Fruit fly (Drosophila melanogaster): Measurements from ENCODE around the gene CG12985.

The CG12985 gene

DNA sequence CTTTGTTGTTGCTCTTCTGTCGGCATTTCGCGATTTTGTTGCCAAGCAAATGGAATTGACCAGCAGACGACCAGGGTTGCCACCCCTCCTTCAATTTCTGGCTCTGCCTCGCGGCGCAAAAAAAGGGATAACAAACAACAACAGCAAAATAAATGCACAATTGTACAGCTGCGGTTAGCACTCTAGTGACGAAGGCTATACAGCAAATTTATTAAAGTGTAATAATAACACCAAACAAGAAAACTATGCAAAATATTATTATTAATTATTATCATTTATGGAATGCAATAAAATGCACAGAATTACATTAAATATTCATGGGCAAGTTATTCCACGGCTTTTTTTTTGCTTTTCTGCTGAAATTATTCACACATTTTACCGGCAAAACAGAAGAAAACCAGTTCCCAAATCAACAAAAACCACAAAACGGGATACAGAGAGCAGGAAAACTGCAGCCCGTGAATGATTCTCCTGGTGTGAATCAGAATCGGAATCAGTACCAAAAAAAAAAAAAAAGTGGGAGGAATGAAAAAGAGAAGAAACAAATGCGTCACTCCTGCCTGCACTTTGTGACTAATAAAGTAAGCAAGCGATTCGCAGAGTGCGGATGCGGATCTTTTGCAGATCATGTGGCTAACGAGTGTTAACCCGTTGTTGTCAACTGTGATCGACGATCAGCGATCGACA, 4.2 kb upstream of the CG12985 start (continued):
- TF ChIP-seq Pdp1 (GFP tag; optimal IDR thresholded peaks at IDR 0.05): no peak
- no peak for TF ChIP-seq NFAT (GFP tag; IDR thresholded peaks at IDR 0.05)
- TF ChIP-seq Drgx (GFP tag; IDR thresholded peaks at IDR 0.05): peak; percentile 36; the same call in 1 of the 2 replicates
- TF ChIP-seq Neu2 (GFP tag; optimal IDR thresholded peaks at IDR 0.05; ENCODE audit: borderline replicate concordance): no peak
- no peak for TF ChIP-seq fd102C (GFP tag; optimal IDR thresholded peaks at IDR 0.05)
- peak; percentile 77 for TF ChIP-seq nom (GFP tag; optimal IDR thresholded peaks at IDR 0.05)
- TF ChIP-seq bcd (GFP tag; optimal IDR thresholded peaks at IDR 0.05): no peak
- no peak for TF ChIP-seq CG3995 (GFP tag; optimal IDR thresholded peaks at IDR 0.05)
- no peak for TF ChIP-seq sens-2 (GFP tag; IDR thresholded peaks at IDR 0.05)
- TF ChIP-seq pan (optimal IDR thresholded peaks at IDR 0.05): no peak
- no peak for TF ChIP-seq pan (GFP tag; optimal IDR thresholded peaks at IDR 0.05 in 1 of 2, IDR thresholded peaks at IDR 0.05 in 1 of 2)
- TF ChIP-seq row (GFP tag; IDR thresholded peaks at IDR 0.05): peak; percentile 11; the same call in 1 of the 3 replicates
- TF ChIP-seq GATAe (GFP tag; conservative IDR thresholded peaks at IDR 0.05): no peak
- TF ChIP-seq CG18599 (GFP tag; optimal IDR thresholded peaks at IDR 0.05): no peak

DNA sequence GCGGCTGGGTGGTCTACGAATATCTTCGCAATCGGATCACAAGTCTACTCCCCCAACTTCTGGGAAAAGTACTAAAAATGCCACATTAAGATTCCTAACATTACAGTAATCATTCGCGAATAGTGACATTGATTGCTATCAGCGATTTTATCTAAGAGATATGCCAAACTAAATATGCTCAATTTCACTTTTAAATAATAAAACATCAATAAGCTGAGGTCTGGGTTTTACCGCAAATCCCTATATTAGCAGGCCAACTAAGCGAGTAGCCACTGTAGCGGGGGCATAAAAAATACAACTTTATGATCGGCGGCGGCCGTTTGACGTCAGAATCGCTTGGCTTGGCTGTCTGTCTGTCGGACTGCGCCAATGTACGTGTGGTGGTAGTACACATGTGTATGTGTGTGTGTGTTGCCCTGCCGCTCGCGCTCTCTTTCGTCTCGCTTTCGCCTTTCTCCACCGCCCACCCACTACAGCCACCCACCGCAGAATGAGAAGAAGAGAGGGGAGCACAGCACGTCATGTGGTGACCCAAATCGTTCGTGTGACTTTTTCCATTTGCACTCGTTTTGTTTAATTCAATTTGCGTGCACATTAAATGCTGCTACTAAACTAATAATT, 3.1 kb upstream of the CG12985 start:
- TF ChIP-seq CG10274 (GFP tag; optimal IDR thresholded peaks at IDR 0.05): peak; percentile 77
- peak; percentile 69 for TF ChIP-seq Deaf1 (tag; optimal IDR thresholded peaks at IDR 0.05)
- TF ChIP-seq CG16779 (GFP tag; IDR thresholded peaks at IDR 0.05): peak; percentile 92
- peak; percentile 94 for TF ChIP-seq wdn (GFP tag; IDR thresholded peaks at IDR 0.05)
- TF ChIP-seq CG2678 (tag; optimal IDR thresholded peaks at IDR 0.05): peak; percentile 96
- TF ChIP-seq Dp (GFP tag; optimal IDR thresholded peaks at IDR 0.05): peak; percentile 14
- peak; percentile 81 for TF ChIP-seq CG1792 (GFP tag; optimal IDR thresholded peaks at IDR 0.05)
- peak; percentile 79 for TF ChIP-seq CG12104 (GFP tag; optimal IDR thresholded peaks at IDR 0.05)
- TF ChIP-seq CG9215 (GFP tag; IDR thresholded peaks at IDR 0.05): peak; percentile 94
- peak; percentile 92 for TF ChIP-seq CG7786 (GFP tag; optimal IDR thresholded peaks at IDR 0.05)
- TF ChIP-seq Meics (GFP tag; optimal IDR thresholded peaks at IDR 0.05): peak; percentile 92
- TF ChIP-seq pb (GFP tag; optimal IDR thresholded peaks at IDR 0.05): peak; percentile 88
- TF ChIP-seq MBD-R2 (GFP tag; IDR thresholded peaks at IDR 0.05): peak; percentile 85
- peak; percentile 82 for TF ChIP-seq dati (GFP tag; IDR thresholded peaks at IDR 0.05)
- TF ChIP-seq CG7556 (GFP tag; optimal IDR thresholded peaks at IDR 0.05): peak; percentile 92
- TF ChIP-seq Nf-YA (GFP tag; IDR thresholded peaks at IDR 0.05): peak; percentile 87
- peak; percentile 97 for TF ChIP-seq Dip3 (GFP tag; optimal IDR thresholded peaks at IDR 0.05)
- peak; percentile 93 for TF ChIP-seq Hsf (GFP tag; optimal IDR thresholded peaks at IDR 0.05)
- TF ChIP-seq crp (GFP tag; optimal IDR thresholded peaks at IDR 0.05): peak in 1 of 2 experiments; percentile 60
- TF ChIP-seq Sox102F (GFP tag; optimal IDR thresholded peaks at IDR 0.05): peak; percentile 97
- TF ChIP-seq CG1529 (GFP tag; optimal IDR thresholded peaks at IDR 0.05): peak; percentile 94
- peak; percentile 92 for TF ChIP-seq Ssrp (tag; optimal IDR thresholded peaks at IDR 0.05)
- TF ChIP-seq Mad (GFP tag; optimal IDR thresholded peaks at IDR 0.05): peak; percentile 95
- TF ChIP-seq Spps (tag; optimal IDR thresholded peaks at IDR 0.05): peak; percentile 40
- TF ChIP-seq CG32772 (GFP tag; IDR thresholded peaks at IDR 0.05): peak; percentile 97
- no peak for TF ChIP-seq fd102C (GFP tag; optimal IDR thresholded peaks at IDR 0.05)
- TF ChIP-seq jing (GFP tag; optimal IDR thresholded peaks at IDR 0.05): peak; percentile 94
- peak; percentile 87 for TF ChIP-seq NC2β (GFP tag; optimal IDR thresholded peaks at IDR 0.05)
- TF ChIP-seq CG17912 (GFP tag; optimal IDR thresholded peaks at IDR 0.05): peak; percentile 93
- peak; percentile 57 for TF ChIP-seq HmgD (GFP tag; optimal IDR thresholded peaks at IDR 0.05)
- peak; percentile 93 for TF ChIP-seq CG14667 (GFP tag; IDR thresholded peaks at IDR 0.05)
- TF ChIP-seq CG6654 (GFP tag; optimal IDR thresholded peaks at IDR 0.05): peak; percentile 81
- peak; percentile 92 for TF ChIP-seq CG8388 (GFP tag; optimal IDR thresholded peaks at IDR 0.05)
- TF ChIP-seq CG2712 (tag; optimal IDR thresholded peaks at IDR 0.05): peak; percentile 93
- no peak for TF ChIP-seq lov (optimal IDR thresholded peaks at IDR 0.05)
- TF ChIP-seq lov (GFP tag; IDR thresholded peaks at IDR 0.05): peak; percentile 92

All from whole organism, embryonic.